Worm (Caenorhabditis elegans): ENCODE results near the gene cho-1.

ce11 chrIV:13238943-13239861, 24.8 kb upstream of the cho-1 start, which contains the start of gene tag-115:
- TF ChIP-seq ama-1 (optimal IDR thresholded peaks at IDR 0.05) (no peak), sea-1 (GFP tag; conservative IDR thresholded peaks at IDR 0.05) (no peak), hmbx-1 (tag; optimal IDR thresholded peaks at IDR 0.05) (no peak), ets-7 (tag; optimal IDR thresholded peaks at IDR 0.05) (no peak)

Data from whole organism, early embryonic.